Comparison of ENCODE assay signal across 2 fruit fly cellular contexts in the genomic region with DNA sequence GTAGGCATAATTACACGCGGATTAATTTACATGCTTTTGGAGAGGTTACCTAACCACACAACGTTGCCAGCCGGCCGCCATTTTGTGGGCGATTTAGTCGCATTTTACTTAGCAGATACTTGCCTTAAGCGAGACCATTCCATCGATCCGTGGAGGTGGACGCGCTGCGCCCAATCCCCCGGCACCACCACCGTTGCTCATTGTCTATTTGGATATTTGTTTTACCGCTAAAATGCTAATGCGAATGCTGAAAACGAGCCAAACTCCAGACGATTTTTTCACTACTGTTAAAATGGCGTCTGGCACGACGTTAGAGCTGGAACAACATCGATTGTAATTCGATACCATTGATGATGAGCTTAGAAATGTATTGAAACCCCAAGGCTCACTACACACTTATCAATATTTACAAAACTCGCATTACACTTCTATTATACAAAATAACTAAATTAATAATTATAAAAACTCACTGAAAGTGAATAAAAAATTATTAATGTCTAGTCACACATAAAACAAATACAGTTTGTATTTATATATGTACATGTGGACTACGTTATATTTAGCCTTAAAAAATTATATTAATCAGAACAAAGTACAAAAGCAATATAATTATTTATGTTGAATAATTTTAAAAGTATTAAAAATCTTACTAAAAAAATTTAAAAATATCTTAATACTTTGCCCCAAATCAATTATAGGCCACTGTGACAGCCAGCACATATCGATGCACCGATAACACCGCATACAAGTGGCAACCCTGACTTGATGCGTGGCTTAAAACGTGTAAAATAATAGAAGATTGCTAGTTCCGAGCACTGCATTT.
TF ChIP-seq lines count a peak whose summit lies in the region.

A gene (plus strand): TSS at position 741 of the 823 bp plus-strand sequence.

TF ChIP-seq in whole organism, embryonic, 481 proteins besides CTCF, POLR2A, EP300 and RAD21 (continued from another document and continues in another):
- TF ChIP-seq CG10979 (tag; optimal IDR thresholded peaks at IDR 0.05; lab: Kevin White, UChicago) (peak; percentile 78), CG14860 (GFP tag; IDR thresholded peaks at IDR 0.05; lab: Robert Waterston, UW; ENCODE audit: partially characterized antibody) (no peak; the same call in 1 of the 3 replicates), lilli (GFP tag; optimal IDR thresholded peaks at IDR 0.05; lab: Kevin White, UChicago) (peak; percentile 62), corto (GFP tag; optimal IDR thresholded peaks at IDR 0.05; lab: Kevin White, UChicago) (no peak), Dbx (GFP tag; IDR thresholded peaks at IDR 0.05; lab: Robert Waterston, UW) (peak; percentile 74; the same call in 2 of the 3 replicates), Rfx (GFP tag; IDR thresholded peaks at IDR 0.05; lab: Robert Waterston, UW) (peak; percentile 81), yki (optimal IDR thresholded peaks at IDR 0.05; lab: Kevin White, UChicago) (no peak), CG7928 (GFP tag; optimal IDR thresholded peaks at IDR 0.05; lab: Kevin White, UChicago) (no peak), dysf (GFP tag; IDR thresholded peaks at IDR 0.05; lab: Robert Waterston, UW) (peak; percentile 86; the same call in 2 of the 3 replicates), CG11093 (GFP tag; IDR thresholded peaks at IDR 0.05; lab: Robert Waterston, UW) (peak; percentile 39; the same call in 1 of the 3 replicates), shn (GFP tag; optimal IDR thresholded peaks at IDR 0.05; lab: Kevin White, UChicago) (no peak), HLHmδ (GFP tag; optimal IDR thresholded peaks at IDR 0.05; lab: Kevin White, UChicago) (no peak), CG43689 (GFP tag; IDR thresholded peaks at IDR 0.05; lab: Robert Waterston, UW) (peak; percentile 39), CG1792 (GFP tag; optimal IDR thresholded peaks at IDR 0.05; lab: Kevin White, UChicago) (no peak), dimm (GFP tag; IDR thresholded peaks at IDR 0.05; lab: Robert Waterston, UW) (no peak; the same call in 1 of the 2 replicates), bab2 (GFP tag; optimal IDR thresholded peaks at IDR 0.05; lab: Kevin White, UChicago) (peak; percentile 14), CG30403 (GFP tag; optimal IDR thresholded peaks at IDR 0.05; lab: Kevin White, UChicago) (peak; percentile 86), gsb-n (tag; optimal IDR thresholded peaks at IDR 0.05; lab: Kevin White, UChicago) (peak; percentile 71), CG11560 (tag; IDR thresholded peaks at IDR 0.05; lab: Robert Waterston, UW) (0 out of 3 replicates have a peak, but pooled peaks have one; percentile 31), CG3065 (GFP tag; optimal IDR thresholded peaks at IDR 0.05; lab: Kevin White, UChicago) (peak; percentile 19), CG9215 (GFP tag; IDR thresholded peaks at IDR 0.05; lab: Robert Waterston, UW) (peak; percentile 80), ind (GFP tag; optimal IDR thresholded peaks at IDR 0.05; lab: Kevin White, UChicago) (peak; percentile 77), D19A (tag; optimal IDR thresholded peaks at IDR 0.05; lab: Kevin White, UChicago) (peak; percentile 80), CG14441 (GFP tag; IDR thresholded peaks at IDR 0.05; lab: Robert Waterston, UW) (peak; percentile 74), Nf-YC (tag; optimal IDR thresholded peaks at IDR 0.05; lab: Kevin White, UChicago) (peak; percentile 83), Myb (GFP tag; optimal IDR thresholded peaks at IDR 0.05; lab: Kevin White, UChicago) (no peak), CHES-1-like (GFP tag; optimal IDR thresholded peaks at IDR 0.05; lab: Kevin White, UChicago) (no peak), Kr (GFP tag; optimal IDR thresholded peaks at IDR 0.05; lab: Kevin White, UChicago) (no peak), CG8359 (GFP tag; optimal IDR thresholded peaks at IDR 0.05; lab: Kevin White, UChicago; ENCODE audit: borderline replicate concordance) (peak; percentile 6), tio (GFP tag; optimal IDR thresholded peaks at IDR 0.05; lab: Kevin White, UChicago) (peak; percentile 80), caup (GFP tag; optimal IDR thresholded peaks at IDR 0.05; lab: Kevin White, UChicago; ENCODE audit: severe bottlenecking) (peak; percentile 48), tgo (GFP tag; IDR thresholded peaks at IDR 0.05; lab: Robert Waterston, UW) (peak; percentile 85), CG5245 (GFP tag; optimal IDR thresholded peaks at IDR 0.05; lab: Kevin White, UChicago) (peak; percentile 9), CG17568 (GFP tag; optimal IDR thresholded peaks at IDR 0.05; lab: Kevin White, UChicago) (no peak), CG11723 (GFP tag; optimal IDR thresholded peaks at IDR 0.05; lab: Kevin White, UChicago) (peak; percentile 51), Hr78 (GFP tag; optimal IDR thresholded peaks at IDR 0.05; lab: Kevin White, UChicago) (peak in 1 of 2 experiments; percentile 32), Spps (tag; optimal IDR thresholded peaks at IDR 0.05; lab: Kevin White, UChicago) (peak; percentile 41), hb (GFP tag; IDR thresholded peaks at IDR 0.05; lab: Robert Waterston, UW; ENCODE audit: partially characterized antibody) (0 out of 3 replicates have a peak, but pooled peaks have one; percentile 44), Dip3 (GFP tag; optimal IDR thresholded peaks at IDR 0.05; lab: Kevin White, UChicago) (no peak), CG9609 (GFP tag; optimal IDR thresholded peaks at IDR 0.05; lab: Kevin White, UChicago) (no peak), CG1233 (GFP tag; optimal IDR thresholded peaks at IDR 0.05; lab: Kevin White, UChicago) (peak; percentile 73), Awh (GFP tag; IDR thresholded peaks at IDR 0.05; lab: Robert Waterston, UW) (no peak; the same call in 1 of the 2 replicates), knrl (GFP tag; IDR thresholded peaks at IDR 0.05; lab: Robert Waterston, UW; ENCODE audit: partially characterized antibody) (peak; percentile 68), sima (GFP tag; optimal IDR thresholded peaks at IDR 0.05; lab: Kevin White, UChicago) (no peak), wdn (GFP tag; IDR thresholded peaks at IDR 0.05; lab: Robert Waterston, UW) (peak; percentile 40; the same call in 1 of the 2 replicates), dpn (GFP tag; optimal IDR thresholded peaks at IDR 0.05; lab: Kevin White, UChicago) (peak in 1 of 2 experiments; percentile 75), ap (GFP tag; IDR thresholded peaks at IDR 0.05; lab: Robert Waterston, UW) (peak; percentile 53), CG4707 (GFP tag; optimal IDR thresholded peaks at IDR 0.05; lab: Kevin White, UChicago) (no peak), CG7786 (GFP tag; optimal IDR thresholded peaks at IDR 0.05; lab: Kevin White, UChicago) (no peak), Aef1 (GFP tag; IDR thresholded peaks at IDR 0.05; lab: Robert Waterston, UW) (peak; percentile 67), CG4424 (GFP tag; optimal IDR thresholded peaks at IDR 0.05; lab: Kevin White, UChicago) (peak; percentile 71), h (optimal IDR thresholded peaks at IDR 0.05; lab: Kevin White, UChicago) (no peak), pzg (GFP tag; optimal IDR thresholded peaks at IDR 0.05; lab: Kevin White, UChicago) (peak; percentile 35), Sry-β (GFP tag; optimal IDR thresholded peaks at IDR 0.05; lab: Kevin White, UChicago) (no peak), Dek (tag; optimal IDR thresholded peaks at IDR 0.05; lab: Kevin White, UChicago) (peak; percentile 85), CG2199 (GFP tag; IDR thresholded peaks at IDR 0.05; lab: Robert Waterston, UW) (no peak), CG11504 (tag; optimal IDR thresholded peaks at IDR 0.05; lab: Kevin White, UChicago) (peak; percentile 88), eyg (GFP tag; optimal IDR thresholded peaks at IDR 0.05; lab: Kevin White, UChicago) (no peak)

TF ChIP-seq in whole organism, prepupa, 60 proteins besides CTCF, POLR2A, EP300 and RAD21 (continued from another document):
- no peak for TF ChIP-seq CG6276 (GFP tag; optimal IDR thresholded peaks at IDR 0.05; lab: Kevin White, UChicago)
- TF ChIP-seq dac (GFP tag; optimal IDR thresholded peaks at IDR 0.05; lab: Kevin White, UChicago) = peak; percentile 36
- TF ChIP-seq Eip78C (GFP tag; lab: Kevin White, UChicago) = peak; percentile 85
- peak; percentile 60 for TF ChIP-seq pdm3 (GFP tag; optimal IDR thresholded peaks at IDR 0.05; lab: Kevin White, UChicago)
- peak; percentile 79 for TF ChIP-seq CG3032 (tag; optimal IDR thresholded peaks at IDR 0.05; lab: Kevin White, UChicago)
- no peak for TF ChIP-seq CG1621 (tag; optimal IDR thresholded peaks at IDR 0.05; lab: Kevin White, UChicago)
- peak; percentile 56; the same call in 1 of the 2 replicates for TF ChIP-seq Gug (GFP tag; IDR thresholded peaks at IDR 0.05; lab: Robert Waterston, UW)
- peak; percentile 68 for TF ChIP-seq esn (GFP tag; optimal IDR thresholded peaks at IDR 0.05; lab: Kevin White, UChicago)
- no peak for TF ChIP-seq CG16779 (tag; optimal IDR thresholded peaks at IDR 0.05; lab: Kevin White, UChicago)
- TF ChIP-seq Sox15 (GFP tag; optimal IDR thresholded peaks at IDR 0.05; lab: Kevin White, UChicago) = peak; percentile 38
- TF ChIP-seq CG11294 (GFP tag; IDR thresholded peaks at IDR 0.05; lab: Robert Waterston, UW) = peak; percentile 43; the same call in 1 of the 2 replicates
- TF ChIP-seq Hr39 (GFP tag; optimal IDR thresholded peaks at IDR 0.05; lab: Kevin White, UChicago) = peak; percentile 29
- TF ChIP-seq Sox102F (GFP tag; optimal IDR thresholded peaks at IDR 0.05; lab: Kevin White, UChicago) = peak; percentile 36
- no peak for TF ChIP-seq CG6854 (GFP tag; optimal IDR thresholded peaks at IDR 0.05; lab: Kevin White, UChicago)
